Worm (Caenorhabditis elegans): ENCODE measurements around the gene fmo-5.

Gene fmo-5

DNA sequence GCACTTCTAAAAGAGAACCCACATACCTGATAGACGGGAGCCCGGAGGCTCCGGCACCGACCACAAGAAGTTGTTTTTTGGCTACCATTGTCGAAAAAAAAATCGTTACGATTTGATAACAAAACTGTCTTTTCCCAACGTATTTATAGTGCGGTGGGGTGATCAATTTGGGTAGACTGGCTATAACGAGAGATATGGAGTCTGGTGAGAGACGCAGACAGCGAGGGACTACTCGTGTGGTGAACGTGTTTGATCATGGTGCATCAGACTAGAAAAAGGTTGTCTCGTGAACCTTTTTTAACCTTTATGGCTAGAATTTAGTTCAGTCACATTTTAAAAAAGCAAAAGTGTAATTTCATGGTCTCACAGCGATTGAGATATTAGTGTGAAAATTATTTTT lies at the start of gene fmo-5:
Gene fmo-5 (minus strand): TSS at position 206 of the 400 bp plus-strand sequence.
- peak; percentile 25 for TF ChIP-seq F22D6.2 (tag; optimal IDR thresholded peaks at IDR 0.05)
- TF ChIP-seq tbp1 (GFP tag; optimal IDR thresholded peaks at IDR 0.05) = peak; percentile 35
- no peak for TF ChIP-seq ceh-40 (GFP tag; IDR thresholded peaks at IDR 0.05)
- no peak for TF ChIP-seq rec-8 (tag; optimal IDR thresholded peaks at IDR 0.05)
- 0 out of 2 replicates have a peak, but pooled peaks have one; percentile 28 for TF ChIP-seq C06A6.2 (GFP tag; conservative IDR thresholded peaks at IDR 0.05)
- peak; percentile 8 for TF ChIP-seq attf-5 (GFP tag; optimal IDR thresholded peaks at IDR 0.05)
- TF ChIP-seq cebp-1 (GFP tag; IDR thresholded peaks at IDR 0.05) = no peak
- TF ChIP-seq cebp-1 (tag; optimal IDR thresholded peaks at IDR 0.05) = peak; percentile 37
- TF ChIP-seq B0035.1 (tag; optimal IDR thresholded peaks at IDR 0.05) = no peak
- peak; percentile 80 for TF ChIP-seq hmg-1.2 (GFP tag; IDR thresholded peaks at IDR 0.05)
- peak; percentile 58 for TF ChIP-seq mcd-1 (GFP tag; IDR thresholded peaks at IDR 0.05)
- peak; percentile 31 for TF ChIP-seq ztf-26 (tag; optimal IDR thresholded peaks at IDR 0.05)
- no peak for TF ChIP-seq atf-7 (tag; optimal IDR thresholded peaks at IDR 0.05)
- 0 out of 2 replicates have a peak, but pooled peaks have one; percentile 14 for TF ChIP-seq madf-3 (GFP tag; IDR thresholded peaks at IDR 0.05)
- peak; percentile 15 for TF ChIP-seq nhr-80 (tag; optimal IDR thresholded peaks at IDR 0.05)

- TF ChIP-seq let-526 (GFP tag; IDR thresholded peaks at IDR 0.05) = no peak
- TF ChIP-seq chd-7 (tag; optimal IDR thresholded peaks at IDR 0.05) = no peak
- no peak for TF ChIP-seq madf-8 (GFP tag; conservative IDR thresholded peaks at IDR 0.05)
- TF ChIP-seq ccch-3 (GFP tag; optimal IDR thresholded peaks at IDR 0.05) = no peak
- TF ChIP-seq egl-44 (GFP tag; IDR thresholded peaks at IDR 0.05) = no peak
- no peak for TF ChIP-seq tbp1 (GFP tag; optimal IDR thresholded peaks at IDR 0.05)
- no peak for TF ChIP-seq T07F8.4 (tag; optimal IDR thresholded peaks at IDR 0.05)
- no peak for TF ChIP-seq ztf-22 (GFP tag; optimal IDR thresholded peaks at IDR 0.05)
- TF ChIP-seq madf-6 (GFP tag; IDR thresholded peaks at IDR 0.05) = no peak
- no peak for TF ChIP-seq efl-1 (GFP tag; optimal IDR thresholded peaks at IDR 0.05)
Measured at ce11 chrV:949760-950159, 46.3 kb upstream of the fmo-5 start, which contains the start of gene Y50D4C.6. Gene Y50D4C.6 (minus strand): TSS chrV:949860.

ce11 chrV:949084-949483 lies 45.6 kb upstream of the fmo-5 start:
- TF ChIP-seq attf-5 (GFP tag; optimal IDR thresholded peaks at IDR 0.05) (no peak), lin-26 (GFP tag; IDR thresholded peaks at IDR 0.05) (no peak), die-1 (tag; optimal IDR thresholded peaks at IDR 0.05) (no peak), ama-1 (optimal IDR thresholded peaks at IDR 0.05) (no peak), ama-1 (GFP tag; optimal IDR thresholded peaks at IDR 0.05) (no peak), zfh-2 (GFP tag; conservative IDR thresholded peaks at IDR 0.05) (no peak), F33H1.4 (GFP tag; IDR thresholded peaks at IDR 0.05) (no peak), K11D2.4 (GFP tag; IDR thresholded peaks at IDR 0.05) (no peak), ceh-27 (GFP tag; optimal IDR thresholded peaks at IDR 0.05) (no peak), madf-3 (GFP tag; IDR thresholded peaks at IDR 0.05) (no peak), unc-130 (GFP tag; optimal IDR thresholded peaks at IDR 0.05) (no peak), akir-1 (GFP tag; optimal IDR thresholded peaks at IDR 0.05) (no peak), bed-2 (GFP tag; IDR thresholded peaks at IDR 0.05) (no peak)

DNA sequence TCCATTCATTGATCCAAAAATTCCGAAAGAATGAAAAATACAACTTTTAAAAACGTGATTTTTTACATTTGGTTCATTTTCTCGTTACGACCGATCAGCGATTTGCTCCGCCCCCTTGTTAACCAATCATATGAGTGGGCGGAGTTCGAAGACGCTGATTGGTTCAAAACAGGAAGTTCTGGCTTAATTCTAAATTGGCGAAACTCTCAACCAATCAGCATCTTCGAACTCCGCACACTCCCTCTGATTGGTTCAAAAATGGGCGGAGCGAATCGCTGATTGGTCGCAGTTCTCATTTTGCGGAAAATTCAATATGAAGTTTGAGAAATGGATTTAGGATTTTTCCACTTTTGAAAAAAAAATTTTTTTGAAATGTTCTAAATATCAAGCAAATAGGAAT lies 42.4 kb upstream of the fmo-5 start:
- no peak for TF ChIP-seq ztf-22 (GFP tag; optimal IDR thresholded peaks at IDR 0.05)
- TF ChIP-seq nfyb-1 (GFP tag; IDR thresholded peaks at IDR 0.05) = peak; percentile 58; the same call in 1 of the 2 replicates
- TF ChIP-seq ekl-4 (GFP tag; IDR thresholded peaks at IDR 0.05) = no peak

All from whole organism, young adult.